Worm (Caenorhabditis elegans): ENCODE results near the gene nlf-1.

The nlf-1 gene

ce11 chrX:980252-981009 lies 36.9 kb downstream of the nlf-1 start, which contains the start of gene C44C1.1 (continued):
- no peak for TF ChIP-seq unc-130 (GFP tag; optimal IDR thresholded peaks at IDR 0.05)

- TF ChIP-seq snpc-1.1 (tag; optimal IDR thresholded peaks at IDR 0.05; ENCODE audit: insufficient read depth) (no peak), ceh-27 (GFP tag; optimal IDR thresholded peaks at IDR 0.05) (no peak), let-607 (tag; optimal IDR thresholded peaks at IDR 0.05) (peak; percentile 2 to 45), unc-130 (GFP tag; optimal IDR thresholded peaks at IDR 0.05) (no peak), rcor-1 (GFP tag; IDR thresholded peaks at IDR 0.05) (no peak), madf-10 (tag; optimal IDR thresholded peaks at IDR 0.05) (no peak), pha-4 (tag; optimal IDR thresholded peaks at IDR 0.05) (peak; percentile 81), hrde-1 (tag; optimal IDR thresholded peaks at IDR 0.05; ENCODE audit: borderline replicate concordance) (no peak), sptf-2 (GFP tag; optimal IDR thresholded peaks at IDR 0.05) (no peak), sdz-38 (tag; optimal IDR thresholded peaks at IDR 0.05) (no peak), dox-1 (GFP tag; IDR thresholded peaks at IDR 0.05) (peak; percentile 62), lsl-1 (GFP tag; optimal IDR thresholded peaks at IDR 0.05) (no peak), ets-4 (GFP tag; optimal IDR thresholded peaks at IDR 0.05) (peak; percentile 82), efl-1 (GFP tag; optimal IDR thresholded peaks at IDR 0.05) (no peak), B0019.2 (GFP tag; conservative IDR thresholded peaks at IDR 0.05) (no peak), ztf-26 (tag; optimal IDR thresholded peaks at IDR 0.05) (peak; percentile 19), tbp1 (GFP tag; optimal IDR thresholded peaks at IDR 0.05) (peak; percentile 12), nhr-80 (tag; optimal IDR thresholded peaks at IDR 0.05) (peak; percentile 98), pbrm-1 (GFP tag; IDR thresholded peaks at IDR 0.05) (no peak), F52B5.7 (tag; optimal IDR thresholded peaks at IDR 0.05) (no peak), nfya-2 (GFP tag; IDR thresholded peaks at IDR 0.05) (no peak), ztf-22 (GFP tag; optimal IDR thresholded peaks at IDR 0.05) (peak; percentile 88), hmg-1.2 (GFP tag; IDR thresholded peaks at IDR 0.05) (no peak), atf-7 (tag; optimal IDR thresholded peaks at IDR 0.05) (peak; percentile 63), F33H1.4 (GFP tag; IDR thresholded peaks at IDR 0.05) (no peak), nfya-1 (tag; optimal IDR thresholded peaks at IDR 0.05; ENCODE audit: borderline replicate concordance, insufficient read depth) (no peak), sea-2 (GFP tag; IDR thresholded peaks at IDR 0.05) (no peak), B0336.3 (GFP tag; IDR thresholded peaks at IDR 0.05) (peak; percentile 44; the same call in 1 of the 2 replicates), lin-40 (tag; optimal IDR thresholded peaks at IDR 0.05) (peak; percentile 71), nhr-120 (GFP tag; IDR thresholded peaks at IDR 0.05) (no peak), attf-6 (GFP tag; IDR thresholded peaks at IDR 0.05) (no peak), unc-62 (GFP tag; optimal IDR thresholded peaks at IDR 0.05) (peak; percentile 66), zim-3 (tag; optimal IDR thresholded peaks at IDR 0.05) (no peak), B0035.1 (tag; optimal IDR thresholded peaks at IDR 0.05) (no peak), ztf-28 (GFP tag; IDR thresholded peaks at IDR 0.05) (no peak), rec-8 (tag; optimal IDR thresholded peaks at IDR 0.05) (no peak), tlf-1 (GFP tag; optimal IDR thresholded peaks at IDR 0.05) (peak; percentile 44)
These were observed 39.2 kb downstream of the nlf-1 start, which contains the start of gene abhd-3.2 for ce11 chrX:977958-978686. TSS of gene abhd-3.2 (minus strand) at chrX:978008.

All from whole organism, young adult.